Worm (Caenorhabditis elegans): Measurements from ENCODE around the gene K12H6.9.

DNA sequence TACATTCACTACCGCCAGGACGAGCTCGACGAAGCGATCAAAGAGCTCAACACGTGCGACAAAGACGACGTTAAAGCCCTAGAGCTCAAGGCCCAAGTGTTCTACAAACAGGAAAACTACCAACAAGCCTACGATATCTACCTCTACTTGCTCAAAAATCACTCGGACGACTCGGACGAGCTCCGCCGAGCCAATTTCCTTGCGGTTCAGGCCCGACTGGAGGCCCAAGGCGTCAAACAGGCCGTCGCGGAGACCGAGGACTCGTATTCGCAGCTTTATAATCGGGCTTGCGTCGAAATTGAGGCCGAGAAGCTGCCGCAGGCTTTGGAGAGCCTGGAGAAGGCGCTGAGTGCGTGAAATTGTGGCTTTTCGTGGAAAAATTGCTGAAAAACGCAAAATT is 36.4 kb upstream of the K12H6.9 start:
- TF ChIP-seq F22D6.2 (tag; optimal IDR thresholded peaks at IDR 0.05) (no peak), sea-2 (GFP tag; IDR thresholded peaks at IDR 0.05) (no peak), snpc-4 (GFP tag; optimal IDR thresholded peaks at IDR 0.05) (no peak), snpc-4 (tag; optimal IDR thresholded peaks at IDR 0.05) (no peak), F57C9.4 (tag; optimal IDR thresholded peaks at IDR 0.05) (no peak), rpc-1 (optimal IDR thresholded peaks at IDR 0.05) (no peak), rpc-1 (tag; optimal IDR thresholded peaks at IDR 0.05) (no peak), rec-8 (tag; optimal IDR thresholded peaks at IDR 0.05) (no peak), F55B11.4 (tag; optimal IDR thresholded peaks at IDR 0.05; ENCODE audit: borderline replicate concordance, insufficient read depth) (no peak), hlh-26 (GFP tag; conservative IDR thresholded peaks at IDR 0.05) (no peak), lin-35 (GFP tag; optimal IDR thresholded peaks at IDR 0.05) (no peak)
